Fruit fly (Drosophila melanogaster) whole organism, adult: ENCODE results near the gene lbe.

Experiments
- CG14711 ChIP-seq: fragments of 200-800 bp; sonication (Bioruptor generic); optimal IDR thresholded peaks from 2 replicates; lab custom pipeline; 2018; ENCODE audit warnings: missing biosample characterization, mild to moderate bottlenecking, missing genetic modification characterization, moderate library complexity
- CG7101 ChIP-seq: fragments of 200-800 bp; sonication (Bioruptor generic); optimal IDR thresholded peaks from 2 replicates; lab custom pipeline; 2018; ENCODE audit warnings: missing biosample characterization, mild to moderate bottlenecking, missing genetic modification characterization, moderate library complexity
- Clk ChIP-seq: fragments of 200-800 bp; sonication (Bioruptor generic); optimal IDR thresholded peaks from 2 replicates; lab custom pipeline; 2017; ENCODE audit warnings: missing biosample characterization, missing genetic modification characterization
- bab1 ChIP-seq: fragments of 200-800 bp; sonication (Bioruptor generic); optimal IDR thresholded peaks from 3 replicates; lab custom pipeline; 2019; ENCODE audit warnings: missing biosample characterization, mild to moderate bottlenecking, missing genetic modification characterization, moderate library complexity
- ovo ChIP-seq: fragments of 200-800 bp; sonication (Bioruptor generic); optimal IDR thresholded peaks from 2 replicates; lab custom pipeline; 2016; ENCODE audit warnings: missing biosample characterization, missing genetic modification characterization
- tj ChIP-seq: fragments of 200-800 bp; sonication (Bioruptor generic); optimal IDR thresholded peaks from 3 replicates; lab custom pipeline; 2017; ENCODE audit warnings: missing biosample characterization, mild to moderate bottlenecking, missing genetic modification characterization, moderate library complexity

dm6 chr3R:21471179-21471578 lies 24.8 kb upstream of the lbe start:
- no peak for TF ChIP-seq CG7101 (tag; lab: Kevin White, UChicago)
- no peak for TF ChIP-seq tj (GFP tag; lab: Kevin White, UChicago)
- TF ChIP-seq ovo (GFP tag; lab: Kevin White, UChicago) = no peak
- no peak for TF ChIP-seq bab1 (GFP tag; lab: Kevin White, UChicago)
- TF ChIP-seq CG14711 = no peak
- no peak for TF ChIP-seq Clk
